Fruit fly (Drosophila melanogaster) whole organism, embryonic: ENCODE measurements around the gene kay.
A peak's percentile ranks its signal among the peaks of the same experiment; 100 is the strongest.

ENCODE experiments used
- BtbVII ChIP-seq: fragments of 200-800 bp; sonication (Bioruptor generic); optimal IDR thresholded peaks from 3 replicates; lab custom pipeline; 2017; ENCODE audit warnings: missing biosample characterization, mild to moderate bottlenecking, missing genetic modification characterization
- CG10147 ChIP-seq: fragments of 200-800 bp; sonication (Bioruptor generic); optimal IDR thresholded peaks from 2 replicates; lab custom pipeline; 2019; ENCODE audit warnings: missing biosample characterization, mild to moderate bottlenecking, missing genetic modification characterization, moderate library complexity
- CG10431 ChIP-seq: fragments of 200-800 bp; sonication (Bioruptor generic); optimal IDR thresholded peaks from 3 replicates; lab custom pipeline; 2018; ENCODE audit warnings: missing biosample characterization, mild to moderate bottlenecking, missing genetic modification characterization
- CG10462 ChIP-seq: fragments of 200-800 bp; sonication (Bioruptor generic); optimal IDR thresholded peaks from 2 replicates; lab custom pipeline; 2016; ENCODE audit warnings: missing biosample characterization, missing genetic modification characterization
- CG11398 ChIP-seq: fragments of 200-800 bp; sonication (Bioruptor generic); optimal IDR thresholded peaks from 2 replicates; lab custom pipeline; 2016; ENCODE audit warnings: missing biosample characterization, missing genetic modification characterization
- CG12104 ChIP-seq: fragments of 200-800 bp; sonication (Bioruptor generic); optimal IDR thresholded peaks from 3 replicates; lab custom pipeline; 2016; ENCODE audit warnings: missing biosample characterization, missing genetic modification characterization
- CG13287 ChIP-seq: fragments of 200-800 bp; sonication (Bioruptor generic); IDR thresholded peaks from 2 replicates; pipeline ENCODE4 v1.3.6; 2022; ENCODE audit warnings: missing biosample characterization, missing genetic modification characterization; ENCODE audit not compliant: partially characterized antibody
- CG13894 ChIP-seq: fragments of 200-800 bp; sonication (Bioruptor generic); optimal IDR thresholded peaks from 3 replicates; lab custom pipeline; 2018; ENCODE audit warnings: missing biosample characterization, mild to moderate bottlenecking, missing genetic modification characterization, moderate library complexity
- CG15601 ChIP-seq: fragments of 200-800 bp; sonication (Bioruptor generic); optimal IDR thresholded peaks from 3 replicates; lab custom pipeline; 2019; ENCODE audit warnings: missing biosample characterization, mild to moderate bottlenecking, missing genetic modification characterization, moderate library complexity
- CG15696 ChIP-seq: fragments of 200-800 bp; sonication (Bioruptor generic); optimal IDR thresholded peaks from 2 replicates; lab custom pipeline; 2019; ENCODE audit warnings: missing biosample characterization, mild to moderate bottlenecking, missing genetic modification characterization, moderate library complexity
- CG17359 ChIP-seq: fragments of 200-800 bp; sonication (Bioruptor generic); optimal IDR thresholded peaks from 3 replicates; lab custom pipeline; 2018; ENCODE audit warnings: missing biosample characterization, mild to moderate bottlenecking, missing genetic modification characterization, moderate library complexity
- CG17385 ChIP-seq: fragments of 200-800 bp; sonication (Bioruptor generic); optimal IDR thresholded peaks from 3 replicates; lab custom pipeline; 2018; ENCODE audit warnings: missing biosample characterization, mild to moderate bottlenecking, missing genetic modification characterization
- CG17912 ChIP-seq: fragments of 200-800 bp; sonication (Bioruptor generic); optimal IDR thresholded peaks from 2 replicates; lab custom pipeline; 2018; ENCODE audit warnings: missing biosample characterization, mild to moderate bottlenecking, missing genetic modification characterization
- CG18011 ChIP-seq: fragments of 200-800 bp; sonication (Bioruptor generic); optimal IDR thresholded peaks from 2 replicates; lab custom pipeline; 2017; ENCODE audit warnings: missing biosample characterization, missing genetic modification characterization, mild to moderate bottlenecking, moderate library complexity, missing genotype
- CG34422 ChIP-seq: fragments of 200-800 bp; sonication (Bioruptor generic); IDR thresholded peaks from 3 replicates; pipeline ENCODE4 v1.3.6; 2022; ENCODE audit warnings: missing biosample characterization, missing genetic modification characterization
- CG4404 ChIP-seq: fragments of 200-800 bp; sonication (Bioruptor generic); IDR thresholded peaks from 2 replicates; pipeline ENCODE4 v1.3.6; 2022; ENCODE audit warnings: missing biosample characterization, missing genetic modification characterization
- CG4854 ChIP-seq: fragments of 200-800 bp; sonication (Bioruptor generic); optimal IDR thresholded peaks from 2 replicates; lab custom pipeline; 2016; ENCODE audit warnings: missing biosample characterization, missing genetic modification characterization, inconsistent platforms
- CG5953 ChIP-seq: fragments of 200-800 bp; sonication (Bioruptor generic); IDR thresholded peaks from 2 replicates; pipeline ENCODE4 v1.3.6; 2022; ENCODE audit warnings: missing biosample characterization, missing genetic modification characterization
- CTCF ChIP-seq: fragments of 200-800 bp; sonication (Bioruptor generic); optimal IDR thresholded peaks from 2 replicates; lab custom pipeline; 2017; ENCODE audit warnings: missing biosample characterization, mild to moderate bottlenecking, missing genetic modification characterization, moderate library complexity
- CkIIα-i1 ChIP-seq: fragments of 200-800 bp; sonication (Bioruptor generic); IDR thresholded peaks from 2 replicates; pipeline ENCODE4 v1.3.6; 2022; ENCODE audit warnings: missing biosample characterization, missing genetic modification characterization
- CoRest ChIP-seq: fragments of 200-800 bp; sonication (Bioruptor generic); optimal IDR thresholded peaks from 3 replicates; lab custom pipeline; 2018; ENCODE audit warnings: missing biosample characterization, mild to moderate bottlenecking, missing genetic modification characterization, moderate library complexity
- Dfd ChIP-seq, 2 experiments: fragments of >200 bp; optimal IDR thresholded peaks; 2 replicates each; lab custom pipeline; 2017; ENCODE audit warnings: missing biosample characterization in 2 of 2, missing genetic modification characterization in 2 of 2
- E2f2 ChIP-seq: fragments of 200-800 bp; sonication (Bioruptor generic); IDR thresholded peaks from 2 replicates; pipeline ENCODE4 v1.3.6; 2022; ENCODE audit warnings: missing biosample characterization, missing genetic modification characterization
- H15 ChIP-seq: fragments of 200-800 bp; sonication (Bioruptor generic); IDR thresholded peaks from 3 replicates; pipeline ENCODE4 v1.3.6; 2022; ENCODE audit warnings: missing biosample characterization, missing genetic modification characterization
- HLH3B ChIP-seq: fragments of 200-800 bp; sonication (Bioruptor generic); IDR thresholded peaks from 2 replicates; pipeline ENCODE4 v1.3.6; 2022; ENCODE audit warnings: missing biosample characterization, missing genetic modification characterization
- Hr39 ChIP-seq: fragments of >200 bp; optimal IDR thresholded peaks from 2 replicates; lab custom pipeline; 2017
- Kr ChIP-seq: fragments of 200-800 bp; sonication (Bioruptor generic); optimal IDR thresholded peaks from 2 replicates; lab custom pipeline; 2017; ENCODE audit warnings: missing biosample characterization, mild to moderate bottlenecking, missing genetic modification characterization
- Meics ChIP-seq: fragments of 200-800 bp; sonication (Bioruptor generic); optimal IDR thresholded peaks from 2 replicates; lab custom pipeline; 2017; ENCODE audit warnings: missing biosample characterization, mild to moderate bottlenecking, missing genetic modification characterization
- NC2α ChIP-seq: fragments of 200-800 bp; sonication (Bioruptor generic); optimal IDR thresholded peaks from 2 replicates; lab custom pipeline; 2016; ENCODE audit warnings: missing biosample characterization, missing genetic modification characterization
- NFAT ChIP-seq: fragments of 200-800 bp; sonication (Bioruptor generic); IDR thresholded peaks from 2 replicates; pipeline ENCODE4 v1.3.6; 2022; ENCODE audit warnings: missing biosample characterization, missing genetic modification characterization
- Side ChIP-seq: fragments of 200-800 bp; sonication (Bioruptor generic); optimal IDR thresholded peaks from 2 replicates; lab custom pipeline; 2016; ENCODE audit warnings: missing biosample characterization, missing genetic modification characterization
- Sry-δ ChIP-seq: fragments of 200-800 bp; sonication (Bioruptor generic); optimal IDR thresholded peaks from 2 replicates; lab custom pipeline; 2016; ENCODE audit warnings: missing biosample characterization, missing genetic modification characterization
- Xrp1 ChIP-seq: fragments of 200-800 bp; sonication (Bioruptor generic); IDR thresholded peaks from 2 replicates; pipeline ENCODE4 v1.3.6; 2022; ENCODE audit warnings: missing biosample characterization, missing genetic modification characterization
- crc ChIP-seq: fragments of 200-800 bp; sonication (Bioruptor generic); optimal IDR thresholded peaks from 2 replicates; lab custom pipeline; 2016; ENCODE audit warnings: missing biosample characterization, missing genetic modification characterization
- crp ChIP-seq, 2 experiments: fragments of 200-800 bp; sonication (Bioruptor generic); optimal IDR thresholded peaks; 2 replicates in 1 of 2; 3 replicates in 1 of 2; lab custom pipeline; 2017; ENCODE audit warnings: missing biosample characterization in 2 of 2, missing genetic modification characterization in 2 of 2, mild to moderate bottlenecking in 1 of 2, moderate library complexity in 1 of 2
- cwo ChIP-seq: fragments of 200-800 bp; sonication (Bioruptor generic); optimal IDR thresholded peaks from 3 replicates; lab custom pipeline; 2017; ENCODE audit warnings: missing biosample characterization, missing genetic modification characterization, mild to moderate bottlenecking, moderate library complexity, missing genetic modification reagents
- dmrt99B ChIP-seq: fragments of 200-800 bp; sonication (Bioruptor generic); optimal IDR thresholded peaks from 2 replicates; lab custom pipeline; 2018; ENCODE audit warnings: missing biosample characterization, mild to moderate bottlenecking, missing genetic modification characterization, moderate library complexity
- emc ChIP-seq: fragments of 200-800 bp; sonication (Bioruptor generic); optimal IDR thresholded peaks from 2 replicates; lab custom pipeline; 2016; ENCODE audit warnings: missing biosample characterization, missing genetic modification characterization
- fd3F ChIP-seq: fragments of 200-800 bp; sonication (Bioruptor generic); optimal IDR thresholded peaks from 2 replicates; lab custom pipeline; 2018; ENCODE audit warnings: missing biosample characterization, mild to moderate bottlenecking, missing genetic modification characterization, moderate library complexity
- fu2 ChIP-seq: fragments of 200-800 bp; sonication (Bioruptor generic); optimal IDR thresholded peaks from 2 replicates; lab custom pipeline; 2016; ENCODE audit warnings: missing biosample characterization, missing genetic modification characterization
- gem ChIP-seq: fragments of 200-800 bp; sonication (Bioruptor generic); optimal IDR thresholded peaks from 2 replicates; lab custom pipeline; 2019; ENCODE audit warnings: missing biosample characterization, mild to moderate bottlenecking, missing genetic modification characterization, moderate library complexity
- gsb ChIP-seq: fragments of 200-800 bp; sonication (Bioruptor generic); IDR thresholded peaks from 2 replicates; pipeline ENCODE4 v1.3.6; 2022; ENCODE audit warnings: missing biosample characterization, missing genetic modification characterization
- gsb-n ChIP-seq: fragments of 200-800 bp; sonication (Bioruptor generic); optimal IDR thresholded peaks from 3 replicates; lab custom pipeline; 2018; ENCODE audit warnings: missing biosample characterization, mild to moderate bottlenecking, missing genetic modification characterization
- hkb ChIP-seq, 2 experiments: fragments of 200-800 bp in 1 of 2; fragments of >200 bp in 1 of 2; sonication (Bioruptor generic) in 1 of 2; IDR thresholded peaks in 1 of 2; optimal IDR thresholded peaks in 1 of 2; 2 replicates each; pipeline versions ENCODE4 v1.3.6 to Lab custom; 2017 to 2022; ENCODE audit warnings: missing biosample characterization in 1 of 2, missing genetic modification characterization in 1 of 2
- jumu ChIP-seq: fragments of 200-800 bp; sonication (Bioruptor generic); optimal IDR thresholded peaks from 3 replicates; lab custom pipeline; 2016; ENCODE audit warnings: missing biosample characterization, missing genetic modification characterization
- onecut ChIP-seq: fragments of 200-800 bp; sonication (Bioruptor generic); IDR thresholded peaks from 2 replicates; pipeline ENCODE4 v1.3.6; 2022; ENCODE audit warnings: missing biosample characterization, missing genetic modification characterization
- slp2 ChIP-seq: fragments of 200-800 bp; sonication (Bioruptor generic); optimal IDR thresholded peaks from 2 replicates; lab custom pipeline; 2016; ENCODE audit warnings: missing biosample characterization, missing genetic modification characterization
- tna ChIP-seq: fragments of 200-800 bp; sonication (Bioruptor generic); IDR thresholded peaks from 2 replicates; pipeline ENCODE4 v1.3.6; 2022; ENCODE audit warnings: missing biosample characterization, missing genetic modification characterization; ENCODE audit not compliant: partially characterized antibody
- trh ChIP-seq: fragments of 200-800 bp; sonication (Bioruptor generic); optimal IDR thresholded peaks from 2 replicates; lab custom pipeline; 2016; ENCODE audit warnings: missing biosample characterization, missing genetic modification characterization
- z ChIP-seq: fragments of 200-800 bp; sonication (Bioruptor generic); IDR thresholded peaks from 3 replicates; pipeline ENCODE4 v1.3.6; 2022; ENCODE audit warnings: missing biosample characterization, missing genetic modification characterization

Gene kay

DNA sequence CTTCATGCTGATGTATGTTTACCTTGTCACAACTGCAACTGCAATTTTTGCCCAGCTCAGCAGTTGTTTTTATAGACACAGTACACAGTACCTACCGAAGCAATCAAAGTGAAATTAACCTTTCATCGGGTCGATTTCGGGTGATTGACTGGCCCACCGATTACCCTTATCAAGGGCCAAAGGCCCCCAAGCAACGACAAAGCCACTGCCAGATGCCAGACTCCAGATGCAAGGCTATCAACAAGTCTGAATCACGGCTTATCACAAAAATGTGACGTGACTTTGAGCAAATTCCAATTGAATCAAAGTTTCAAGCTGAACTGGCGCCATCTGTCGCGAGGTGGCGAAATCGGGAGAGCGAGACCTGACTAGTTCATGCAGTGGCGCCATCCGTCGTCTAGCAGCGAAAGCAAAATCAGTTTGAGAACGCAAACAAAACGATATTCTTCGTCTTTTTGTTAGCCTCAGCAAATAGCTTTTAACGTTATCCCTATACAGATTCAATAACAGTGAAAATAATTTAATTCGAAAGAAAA is 48.9 kb upstream of the kay start, which contains the start of gene Obp99b (continued):
- TF ChIP-seq tna (GFP tag; lab: Robert Waterston, UW), result no peak
- peak; percentile 13 for TF ChIP-seq fu2
- TF ChIP-seq CG12104 (GFP tag; lab: Kevin White, UChicago), result peak; percentile 63
- TF ChIP-seq CG13894 (tag; lab: Kevin White, UChicago), result no peak
- TF ChIP-seq CkIIα-i1 (GFP tag; lab: Robert Waterston, UW), result 0 out of 2 replicates have a peak, but pooled peaks have one; percentile 18
- TF ChIP-seq hkb (optimal IDR thresholded peaks at IDR 0.05; lab: Kevin White, UChicago), result no peak
- TF ChIP-seq hkb (GFP tag; IDR thresholded peaks at IDR 0.05; lab: Robert Waterston, UW), result peak; percentile 78
- TF ChIP-seq CG17912 (GFP tag; lab: Kevin White, UChicago), result peak; percentile 90
- TF ChIP-seq CG18011 (GFP tag; lab: Kevin White, UChicago), result peak; percentile 62
- TF ChIP-seq H15 (GFP tag; lab: Robert Waterston, UW), result peak; percentile 90
- TF ChIP-seq NFAT (GFP tag; lab: Robert Waterston, UW), result peak; percentile 90
- TF ChIP-seq Sry-δ (GFP tag; lab: Kevin White, UChicago), result peak; percentile 9
- TF ChIP-seq CG11398 (GFP tag; lab: Kevin White, UChicago), result peak; percentile 58
- no peak for TF ChIP-seq z
- TF ChIP-seq crc, result peak; percentile 23
- peak; percentile 82 for TF ChIP-seq Side (GFP tag; lab: Kevin White, UChicago)
- peak; percentile 92 for TF ChIP-seq onecut (GFP tag; lab: Robert Waterston, UW)
- TF ChIP-seq crp (GFP tag; optimal IDR thresholded peaks at IDR 0.05; lab: Kevin White, UChicago), result peak in 1 of 2 experiments; percentile 17
- peak; percentile 53 for TF ChIP-seq CG4404
- peak; percentile 12 for TF ChIP-seq Kr
- peak; percentile 56 for TF ChIP-seq gem (tag; lab: Kevin White, UChicago)
- peak; percentile 85 for TF ChIP-seq Meics (GFP tag; lab: Kevin White, UChicago)
- peak; percentile 60 for TF ChIP-seq trh (GFP tag; lab: Kevin White, UChicago)
- TF ChIP-seq CG5953 (GFP tag; lab: Robert Waterston, UW), result peak; percentile 74; the same call in 1 of the 2 replicates
- no peak for TF ChIP-seq emc (GFP tag; lab: Kevin White, UChicago)
- TF ChIP-seq dmrt99B (tag; lab: Kevin White, UChicago), result peak; percentile 82
- TF ChIP-seq Dfd (GFP tag; optimal IDR thresholded peaks at IDR 0.05; lab: Kevin White, UChicago), result no peak
- TF ChIP-seq NC2α (GFP tag; lab: Kevin White, UChicago), result peak; percentile 65
- TF ChIP-seq CG34422 (GFP tag; lab: Robert Waterston, UW), result peak; percentile 74; the same call in 2 of the 3 replicates
- peak; percentile 94 for TF ChIP-seq CTCF (GFP tag; lab: Kevin White, UChicago)
- peak; percentile 80 for TF ChIP-seq HLH3B (GFP tag; lab: Robert Waterston, UW)
- TF ChIP-seq CG4854 (GFP tag; lab: Kevin White, UChicago), result peak; percentile 66
- TF ChIP-seq gsb-n (tag; lab: Kevin White, UChicago), result peak; percentile 67
- peak; percentile 87 for TF ChIP-seq CG10431 (GFP tag; lab: Kevin White, UChicago)
- peak; percentile 36 for TF ChIP-seq CG10147 (GFP tag; lab: Kevin White, UChicago)
- peak; percentile 79 for TF ChIP-seq slp2 (GFP tag; lab: Kevin White, UChicago)
- TF ChIP-seq CG15696 (tag; lab: Kevin White, UChicago), result peak; percentile 67
- peak; percentile 40; the same call in 1 of the 2 replicates for TF ChIP-seq E2f2
- TF ChIP-seq CG17385, result peak; percentile 69
- TF ChIP-seq CG13287, result no peak
- TF ChIP-seq CG10462, result peak; percentile 9
- peak; percentile 43 for TF ChIP-seq fd3F (GFP tag; lab: Kevin White, UChicago)
- TF ChIP-seq jumu (GFP tag; lab: Kevin White, UChicago), result peak; percentile 52
- TF ChIP-seq CoRest, result peak; percentile 50
- peak; percentile 62 for TF ChIP-seq CG15601 (tag; lab: Kevin White, UChicago)
- peak; percentile 79 for TF ChIP-seq BtbVII (GFP tag; lab: Kevin White, UChicago)
- no peak for TF ChIP-seq Hr39 (lab: Kevin White, UChicago)
- TF ChIP-seq Xrp1 (GFP tag; lab: Robert Waterston, UW), result peak; percentile 73
- TF ChIP-seq CG17359, result peak; percentile 80
- no peak for TF ChIP-seq cwo (GFP tag; lab: Kevin White, UChicago)
- peak; percentile 63 for TF ChIP-seq gsb (GFP tag; lab: Robert Waterston, UW)
